Fruit fly (Drosophila melanogaster): ENCODE results near the gene Usp32.
A peak's percentile ranks its signal among the peaks of the same experiment; 100 is the strongest.

Gene Usp32

DNA sequence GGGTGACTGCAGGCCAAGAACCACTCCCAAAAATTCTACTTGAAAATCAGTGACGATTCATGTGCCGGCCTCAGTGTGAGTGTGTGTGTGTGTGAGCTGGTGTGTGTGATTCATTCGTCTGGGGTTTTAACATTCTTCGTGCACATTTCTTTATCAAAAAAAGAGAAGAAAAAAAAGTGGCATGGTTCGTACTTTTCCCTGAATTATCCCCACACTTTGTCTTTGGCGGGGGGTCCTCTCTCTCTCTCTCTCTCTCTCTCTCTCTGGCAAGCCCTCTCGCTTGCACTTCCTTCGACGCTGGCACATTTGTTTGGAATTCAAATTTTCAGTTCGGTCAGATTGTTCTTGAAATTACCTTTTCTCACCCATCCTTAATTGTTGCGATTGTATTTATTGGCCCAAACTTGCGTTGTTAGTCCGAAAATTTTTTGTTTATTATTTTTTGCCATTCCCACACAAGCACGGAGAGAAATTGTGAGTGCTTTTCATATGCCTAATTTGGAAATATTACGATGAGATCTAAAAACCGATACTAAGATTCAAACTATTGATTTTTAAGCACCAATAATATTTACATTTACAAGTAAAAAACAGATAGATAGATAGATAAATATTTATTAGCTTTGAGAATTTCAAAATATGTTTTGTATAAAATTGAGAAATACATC, 58.2 kb downstream of the Usp32 start (continued):
- peak; percentile 60 for TF ChIP-seq CG2120 (GFP tag; optimal IDR thresholded peaks at IDR 0.05)
- no peak for TF ChIP-seq Hey (tag; optimal IDR thresholded peaks at IDR 0.05)
- no peak for TF ChIP-seq CG17568 (GFP tag; optimal IDR thresholded peaks at IDR 0.05)
- no peak for TF ChIP-seq ap (GFP tag; IDR thresholded peaks at IDR 0.05)
- TF ChIP-seq CG2678 (tag; optimal IDR thresholded peaks at IDR 0.05) = peak; percentile 26
- TF ChIP-seq tna (GFP tag; IDR thresholded peaks at IDR 0.05; ENCODE audit: partially characterized antibody) = no peak
- TF ChIP-seq HLHmδ (GFP tag; optimal IDR thresholded peaks at IDR 0.05) = no peak
- no peak for TF ChIP-seq cwo (GFP tag; optimal IDR thresholded peaks at IDR 0.05)
- TF ChIP-seq sd (tag; optimal IDR thresholded peaks at IDR 0.05) = peak; percentile 88
- TF ChIP-seq CG7963 (GFP tag; IDR thresholded peaks at IDR 0.05; ENCODE audit: partially characterized antibody) = no peak
- TF ChIP-seq CG7372 (GFP tag; IDR thresholded peaks at IDR 0.05) = no peak
- TF ChIP-seq bowl (GFP tag; IDR thresholded peaks at IDR 0.05) = no peak
- TF ChIP-seq jumu (GFP tag; optimal IDR thresholded peaks at IDR 0.05) = no peak
- TF ChIP-seq CG17385 (GFP tag; optimal IDR thresholded peaks at IDR 0.05) = no peak
- TF ChIP-seq sug (tag; optimal IDR thresholded peaks at IDR 0.05) = peak; percentile 93
- no peak for TF ChIP-seq Hr3 (GFP tag; optimal IDR thresholded peaks at IDR 0.05)
- no peak for TF ChIP-seq dm (GFP tag; optimal IDR thresholded peaks at IDR 0.05)
- TF ChIP-seq eyg (GFP tag; optimal IDR thresholded peaks at IDR 0.05) = no peak
- no peak for TF ChIP-seq CG6654 (GFP tag; optimal IDR thresholded peaks at IDR 0.05)
- no peak for TF ChIP-seq ab (GFP tag; optimal IDR thresholded peaks at IDR 0.05)
- no peak for TF ChIP-seq ftz-f1 (GFP tag; optimal IDR thresholded peaks at IDR 0.05)
- no peak for TF ChIP-seq HLH4C (GFP tag; IDR thresholded peaks at IDR 0.05; ENCODE audit: partially characterized antibody)
- TF ChIP-seq vvl (GFP tag; IDR thresholded peaks at IDR 0.05) = no peak
- no peak for TF ChIP-seq CG10274 (GFP tag; optimal IDR thresholded peaks at IDR 0.05)
- no peak for TF ChIP-seq fd64A (GFP tag; optimal IDR thresholded peaks at IDR 0.05)
- no peak for TF ChIP-seq CG6175 (GFP tag; IDR thresholded peaks at IDR 0.05)
- TF ChIP-seq sc (optimal IDR thresholded peaks at IDR 0.05) = no peak
- TF ChIP-seq sc (GFP tag; optimal IDR thresholded peaks at IDR 0.05) = no peak
- no peak for TF ChIP-seq HHEX (GFP tag; optimal IDR thresholded peaks at IDR 0.05)
- no peak for TF ChIP-seq CG2129 (GFP tag; IDR thresholded peaks at IDR 0.05; ENCODE audit: partially characterized antibody)
- TF ChIP-seq MBD-R2 (GFP tag; IDR thresholded peaks at IDR 0.05) = no peak
- no peak for TF ChIP-seq fu2 (GFP tag; optimal IDR thresholded peaks at IDR 0.05)
- no peak for TF ChIP-seq BEAF-32 (GFP tag; optimal IDR thresholded peaks at IDR 0.05)
- no peak for TF ChIP-seq yki (optimal IDR thresholded peaks at IDR 0.05)
- no peak for TF ChIP-seq CG17802 (tag; optimal IDR thresholded peaks at IDR 0.05)
- no peak for TF ChIP-seq CG10267 (tag; optimal IDR thresholded peaks at IDR 0.05)
- no peak for TF ChIP-seq CG12071 (GFP tag; optimal IDR thresholded peaks at IDR 0.05)
- no peak for TF ChIP-seq CG17829 (tag; optimal IDR thresholded peaks at IDR 0.05)
- TF ChIP-seq Usf (GFP tag; optimal IDR thresholded peaks at IDR 0.05) = no peak
- TF ChIP-seq Bgb (GFP tag; IDR thresholded peaks at IDR 0.05; ENCODE audit: partially characterized antibody) = no peak
- TF ChIP-seq CG10209 (GFP tag; optimal IDR thresholded peaks at IDR 0.05) = peak; percentile 40
- no peak for TF ChIP-seq CG10366 (GFP tag; IDR thresholded peaks at IDR 0.05)
- TF ChIP-seq Poxn (GFP tag; IDR thresholded peaks at IDR 0.05) = no peak
- no peak for TF ChIP-seq CG1647 (GFP tag; optimal IDR thresholded peaks at IDR 0.05)
- TF ChIP-seq CG17186 (GFP tag; optimal IDR thresholded peaks at IDR 0.05) = no peak
- TF ChIP-seq CG3847 (GFP tag; IDR thresholded peaks at IDR 0.05) = no peak
- no peak for TF ChIP-seq bab2 (GFP tag; optimal IDR thresholded peaks at IDR 0.05)
- no peak for TF ChIP-seq sob (GFP tag; IDR thresholded peaks at IDR 0.05)
- TF ChIP-seq hkb (optimal IDR thresholded peaks at IDR 0.05) = no peak
- TF ChIP-seq hkb (GFP tag; IDR thresholded peaks at IDR 0.05) = no peak
- TF ChIP-seq CG6689 (GFP tag; IDR thresholded peaks at IDR 0.05) = no peak
- no peak for TF ChIP-seq sisA (GFP tag; IDR thresholded peaks at IDR 0.05)

All from whole organism, embryonic.